Fruit fly (Drosophila melanogaster): ENCODE data around the gene CG9331.

CG9331 gene

dm6 chr2L:20802204-20802603 is 20.4 kb upstream of the CG9331 start (continued):
- TF ChIP-seq Jarid2 (GFP tag; optimal IDR thresholded peaks at IDR 0.05) (no peak), CG4360 (GFP tag; IDR thresholded peaks at IDR 0.05) (0 out of 2 replicates have a peak, but pooled peaks have one; percentile 11), CG12391 (tag; optimal IDR thresholded peaks at IDR 0.05) (no peak), CG17912 (GFP tag; optimal IDR thresholded peaks at IDR 0.05) (no peak), pan (optimal IDR thresholded peaks at IDR 0.05) (no peak), pan (GFP tag; optimal IDR thresholded peaks at IDR 0.05 in 1 of 2, IDR thresholded peaks at IDR 0.05 in 1 of 2) (peak in 1 of 2 experiments; percentile 52), ci (GFP tag; IDR thresholded peaks at IDR 0.05) (no peak), scrt (GFP tag; optimal IDR thresholded peaks at IDR 0.05) (no peak), Rx (GFP tag; IDR thresholded peaks at IDR 0.05) (0 out of 2 replicates have a peak, but pooled peaks have one; percentile 14), Ptx1 (GFP tag; IDR thresholded peaks at IDR 0.05) (peak; percentile 51; the same call in 1 of the 2 replicates), HHEX (GFP tag; optimal IDR thresholded peaks at IDR 0.05) (peak; percentile 4), CG11504 (tag; optimal IDR thresholded peaks at IDR 0.05) (peak; percentile 20), CG14014 (GFP tag; IDR thresholded peaks at IDR 0.05) (peak; percentile 35; the same call in 1 of the 2 replicates), H15 (GFP tag; IDR thresholded peaks at IDR 0.05) (peak; percentile 45; the same call in 1 of the 3 replicates), CkIIα-i1 (GFP tag; IDR thresholded peaks at IDR 0.05) (no peak), CG2889 (GFP tag; IDR thresholded peaks at IDR 0.05) (no peak), Med (GFP tag) (peak; percentile 23), Aef1 (GFP tag; IDR thresholded peaks at IDR 0.05) (peak; percentile 34; the same call in 2 of the 3 replicates), Ssrp (tag; optimal IDR thresholded peaks at IDR 0.05) (no peak), Rfx (GFP tag; IDR thresholded peaks at IDR 0.05) (peak; percentile 33; the same call in 1 of the 2 replicates), Tbp (GFP tag; optimal IDR thresholded peaks at IDR 0.05) (no peak), CG14441 (GFP tag; IDR thresholded peaks at IDR 0.05) (peak; percentile 12; the same call in 1 of the 2 replicates), CG2199 (GFP tag; IDR thresholded peaks at IDR 0.05) (no peak), CG14667 (GFP tag; IDR thresholded peaks at IDR 0.05) (no peak), CG12942 (GFP tag; optimal IDR thresholded peaks at IDR 0.05) (no peak), CG5245 (GFP tag; optimal IDR thresholded peaks at IDR 0.05) (no peak), esg (GFP tag; conservative IDR thresholded peaks at IDR 0.05) (0 out of 2 replicates have a peak, but pooled peaks have one; percentile 10), CG18599 (GFP tag; optimal IDR thresholded peaks at IDR 0.05) (no peak), CG5180 (GFP tag; optimal IDR thresholded peaks at IDR 0.05) (no peak), jigr1 (GFP tag; IDR thresholded peaks at IDR 0.05) (no peak), Vsx1 (GFP tag; optimal IDR thresholded peaks at IDR 0.05) (no peak), CG15601 (tag; optimal IDR thresholded peaks at IDR 0.05) (no peak), CG30431 (GFP tag; optimal IDR thresholded peaks at IDR 0.05) (no peak), GATAe (GFP tag; conservative IDR thresholded peaks at IDR 0.05) (no peak), hkb (optimal IDR thresholded peaks at IDR 0.05) (no peak), hkb (GFP tag; IDR thresholded peaks at IDR 0.05) (peak; percentile 12; the same call in 1 of the 2 replicates)

DNA sequence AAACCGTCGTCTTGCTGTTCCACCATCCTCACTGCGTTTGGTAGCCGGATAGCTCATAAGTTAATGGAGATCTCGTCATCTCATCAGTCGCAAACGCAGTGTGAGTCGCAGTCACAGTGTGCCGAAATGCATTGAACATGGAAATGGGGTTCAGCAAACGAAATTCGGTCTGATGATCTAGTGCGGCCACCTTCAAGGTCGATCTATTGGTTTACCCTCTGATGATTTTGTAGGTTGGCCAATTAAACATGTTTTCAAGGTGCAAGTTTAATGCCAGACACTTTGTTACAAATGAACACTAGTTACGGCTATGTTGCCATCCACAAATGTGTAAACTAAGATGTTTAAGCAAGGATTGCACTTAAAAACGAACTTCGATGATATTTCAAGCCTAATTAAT is 19.8 kb upstream of the CG9331 start:
- TF ChIP-seq oc (tag; optimal IDR thresholded peaks at IDR 0.05) (peak; percentile 40), Bdp1 (GFP tag; optimal IDR thresholded peaks at IDR 0.05) (no peak), pan (optimal IDR thresholded peaks at IDR 0.05) (no peak), pan (GFP tag; optimal IDR thresholded peaks at IDR 0.05 in 1 of 2, IDR thresholded peaks at IDR 0.05 in 1 of 2) (peak in 1 of 2 experiments; percentile 7), ewg (GFP tag; optimal IDR thresholded peaks at IDR 0.05) (no peak), ken (GFP tag; IDR thresholded peaks at IDR 0.05) (0 out of 3 replicates have a peak, but pooled peaks have one; percentile 49), hkb (optimal IDR thresholded peaks at IDR 0.05) (no peak), hkb (GFP tag; IDR thresholded peaks at IDR 0.05) (peak; percentile 20; the same call in 1 of the 2 replicates), pros (GFP tag; optimal IDR thresholded peaks at IDR 0.05) (peak; percentile 77), row (GFP tag; IDR thresholded peaks at IDR 0.05) (0 out of 3 replicates have a peak, but pooled peaks have one; percentile 9), Bgb (GFP tag; IDR thresholded peaks at IDR 0.05; ENCODE audit: partially characterized antibody) (peak; percentile 24), stc (GFP tag; IDR thresholded peaks at IDR 0.05) (0 out of 2 replicates have a peak, but pooled peaks have one; percentile 28), Med (GFP tag) (peak; percentile 35), dmrt99B (tag; optimal IDR thresholded peaks at IDR 0.05) (peak; percentile 17), Hr78 (GFP tag; optimal IDR thresholded peaks at IDR 0.05) (no peak), ci (GFP tag; IDR thresholded peaks at IDR 0.05) (peak; percentile 42; the same call in 1 of the 3 replicates), CG1792 (GFP tag; optimal IDR thresholded peaks at IDR 0.05) (no peak), CG1603 (tag; optimal IDR thresholded peaks at IDR 0.05) (peak; percentile 24), bsh (GFP tag; optimal IDR thresholded peaks at IDR 0.05) (peak in 1 of 2 experiments; percentile 0), CG12104 (GFP tag; optimal IDR thresholded peaks at IDR 0.05) (no peak)

Data from whole organism, embryonic.